Worm (Caenorhabditis elegans): ENCODE measurements around the gene nspa-8.
A peak's percentile ranks its signal among the peaks of the same experiment; 100 is the strongest.

Gene nspa-8

ce11 chrV:14875371-14875770, 48.5 kb upstream of the nspa-8 start, which contains the start of gene ZC412.5:
Gene ZC412.5, minus strand, starts transcription at chrV:14875471.
- TF ChIP-seq snpc-4 (tag; optimal IDR thresholded peaks at IDR 0.05) (no peak), ama-1 (optimal IDR thresholded peaks at IDR 0.05) (no peak)

ce11 chrV:14871365-14871764, 44.5 kb upstream of the nspa-8 start, which contains the start of gene ZC412.3:
Gene ZC412.3, minus strand, starts transcription at chrV:14871547.
- TF ChIP-seq lin-39 (tag; optimal IDR thresholded peaks at IDR 0.05): peak; percentile 55
- no peak for TF ChIP-seq ceh-16 (tag; optimal IDR thresholded peaks at IDR 0.05)

DNA sequence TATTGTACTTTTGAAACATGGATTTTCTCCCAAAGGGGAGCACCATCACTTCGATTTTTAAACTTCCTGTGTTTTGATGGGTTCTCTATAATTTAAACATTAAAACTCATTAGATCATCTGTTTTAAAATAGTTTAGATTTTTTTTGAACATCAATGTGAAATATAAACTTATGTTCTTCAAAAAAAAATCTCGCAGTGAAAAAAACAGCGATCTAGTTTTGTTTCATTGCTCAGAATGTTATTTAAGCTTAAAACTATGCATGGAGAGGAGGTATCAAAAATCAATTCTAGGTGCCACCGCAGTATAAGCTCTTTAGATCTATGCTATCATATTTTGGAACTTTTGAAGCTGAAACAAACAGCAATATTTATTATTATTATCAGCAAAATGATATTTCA, 41.3 kb upstream of the nspa-8 start, which contains the start of gene gcy-14:
TSS of gene gcy-14 (minus strand) at position 101 of the 400 bp plus-strand sequence.
- TF ChIP-seq lin-15B (tag; optimal IDR thresholded peaks at IDR 0.05) (no peak), nhr-25 (tag; optimal IDR thresholded peaks at IDR 0.05) (no peak), unc-39 (tag; optimal IDR thresholded peaks at IDR 0.05) (no peak), pha-4 (tag; optimal IDR thresholded peaks at IDR 0.05) (no peak), mdl-1 (tag; optimal IDR thresholded peaks at IDR 0.05) (no peak), ceh-16 (tag; optimal IDR thresholded peaks at IDR 0.05) (no peak), snpc-4 (tag; optimal IDR thresholded peaks at IDR 0.05) (no peak), daf-12 (tag; optimal IDR thresholded peaks at IDR 0.05) (no peak), R02D3.7 (tag; optimal IDR thresholded peaks at IDR 0.05) (no peak), ZK546.5 (tag; optimal IDR thresholded peaks at IDR 0.05) (no peak), ztf-11 (tag; optimal IDR thresholded peaks at IDR 0.05) (no peak), tbx-2 (tag; optimal IDR thresholded peaks at IDR 0.05) (no peak), mml-1 (tag; optimal IDR thresholded peaks at IDR 0.05) (no peak), ama-1 (optimal IDR thresholded peaks at IDR 0.05) (no peak), nhr-237 (tag; optimal IDR thresholded peaks at IDR 0.05) (no peak), eor-1 (tag; optimal IDR thresholded peaks at IDR 0.05) (no peak)

ce11 chrV:14859380-14859779, 32.5 kb upstream of the nspa-8 start:
- TF ChIP-seq nhr-25 (tag; optimal IDR thresholded peaks at IDR 0.05) (no peak), fkh-10 (GFP tag; optimal IDR thresholded peaks at IDR 0.05) (peak; percentile 76)

ce11 chrV:14858503-14858902, 31.7 kb upstream of the nspa-8 start, which contains the start of gene npr-13:
Gene npr-13, minus strand, starts transcription at chrV:14858603.
- TF ChIP-seq nhr-237 (tag; optimal IDR thresholded peaks at IDR 0.05) (no peak), egl-5 (tag; optimal IDR thresholded peaks at IDR 0.05) (no peak), ztf-11 (tag; optimal IDR thresholded peaks at IDR 0.05) (no peak), sea-2 (GFP tag; optimal IDR thresholded peaks at IDR 0.05) (no peak), nhr-67 (tag; optimal IDR thresholded peaks at IDR 0.05) (no peak), tbx-2 (tag; optimal IDR thresholded peaks at IDR 0.05) (no peak), elt-2 (tag; optimal IDR thresholded peaks at IDR 0.05) (no peak), pqm-1 (tag; optimal IDR thresholded peaks at IDR 0.05) (no peak)

- no peak for TF ChIP-seq unc-39 (tag; optimal IDR thresholded peaks at IDR 0.05)
- no peak for TF ChIP-seq R02D3.7 (tag; optimal IDR thresholded peaks at IDR 0.05)
- TF ChIP-seq egl-27 (tag; optimal IDR thresholded peaks at IDR 0.05): no peak
- peak; percentile 10 for TF ChIP-seq snpc-4 (tag; optimal IDR thresholded peaks at IDR 0.05)
- peak; percentile 28 for TF ChIP-seq lin-39 (tag; optimal IDR thresholded peaks at IDR 0.05)
- TF ChIP-seq nhr-43 (tag; optimal IDR thresholded peaks at IDR 0.05; ENCODE audit: poor library complexity, severe bottlenecking): peak; percentile 50
- TF ChIP-seq ceh-16 (tag; optimal IDR thresholded peaks at IDR 0.05): no peak
- peak; percentile 20 for TF ChIP-seq elt-2 (tag; optimal IDR thresholded peaks at IDR 0.05)
- TF ChIP-seq pqm-1 (tag; optimal IDR thresholded peaks at IDR 0.05): peak; percentile 6
Measured at ce11 chrV:14855626-14856025, 28.8 kb upstream of the nspa-8 start.

DNA sequence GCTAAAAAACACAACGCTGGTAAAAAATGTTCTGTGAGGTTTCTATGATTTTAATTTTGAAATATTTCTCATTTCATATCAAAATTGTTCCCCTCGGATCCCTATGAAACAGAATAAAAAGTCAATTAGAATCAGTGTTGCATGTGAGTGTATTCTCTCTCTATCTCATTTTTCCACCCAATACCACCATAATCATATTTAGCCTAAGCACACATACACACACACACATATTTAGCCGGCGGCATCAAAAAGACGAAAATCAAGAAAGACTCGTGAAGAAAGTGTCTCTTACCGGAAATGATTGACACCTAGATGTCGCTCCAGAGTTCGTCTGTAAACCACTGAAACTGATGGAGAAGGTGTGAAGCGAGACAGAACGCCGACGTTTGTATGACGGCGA, 27.4 kb upstream of the nspa-8 start:
- TF ChIP-seq nhr-76 (tag; optimal IDR thresholded peaks at IDR 0.05): no peak
- no peak for TF ChIP-seq ceh-28 (tag; optimal IDR thresholded peaks at IDR 0.05)
- TF ChIP-seq unc-62 (GFP tag; optimal IDR thresholded peaks at IDR 0.05): no peak
- TF ChIP-seq skn-1 (tag; optimal IDR thresholded peaks at IDR 0.05): no peak
- no peak for TF ChIP-seq nhr-12 (tag; optimal IDR thresholded peaks at IDR 0.05)
- TF ChIP-seq ztf-11 (tag; optimal IDR thresholded peaks at IDR 0.05): no peak
- no peak for TF ChIP-seq R02D3.7 (tag; optimal IDR thresholded peaks at IDR 0.05)
- TF ChIP-seq ama-1 (optimal IDR thresholded peaks at IDR 0.05): no peak
- TF ChIP-seq nhr-23 (tag; optimal IDR thresholded peaks at IDR 0.05): no peak
- no peak for TF ChIP-seq ceh-82 (tag; optimal IDR thresholded peaks at IDR 0.05)
- no peak for TF ChIP-seq fos-1 (tag; optimal IDR thresholded peaks at IDR 0.05)
- TF ChIP-seq nfya-1 (tag; optimal IDR thresholded peaks at IDR 0.05; ENCODE audit: insufficient read depth): no peak
- no peak for TF ChIP-seq elt-1 (tag; optimal IDR thresholded peaks at IDR 0.05)
- no peak for TF ChIP-seq egl-5 (tag; optimal IDR thresholded peaks at IDR 0.05)
- TF ChIP-seq lin-15B (tag; optimal IDR thresholded peaks at IDR 0.05): no peak
- no peak for TF ChIP-seq fkh-2 (tag; optimal IDR thresholded peaks at IDR 0.05)
